Worm (Caenorhabditis elegans): ENCODE data around the gene pqn-73.

Gene pqn-73

DNA sequence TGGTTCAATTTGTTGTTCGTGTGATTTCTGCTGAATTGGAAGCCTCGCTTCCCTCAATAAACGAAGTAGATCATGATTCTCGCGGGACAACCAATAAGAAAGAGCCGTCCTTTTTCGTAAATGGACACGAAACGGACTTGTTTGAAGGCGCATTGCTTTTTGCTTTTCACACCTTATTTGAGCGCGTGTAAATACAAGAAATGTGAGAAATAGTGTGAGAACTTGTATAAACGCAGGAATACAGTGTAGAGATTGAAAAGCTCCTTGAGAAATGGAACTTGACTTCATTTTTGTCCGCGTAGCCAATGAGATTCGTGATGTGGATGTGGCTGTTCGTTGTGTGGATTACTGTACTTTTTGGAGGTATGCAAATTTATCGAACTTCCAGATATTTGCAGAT lies 19.9 kb upstream of the pqn-73 start, which contains the start of gene cht-2:
Gene cht-2 (plus strand): TSS at position 301 of the 400 bp plus-strand sequence.
- TF ChIP-seq ceh-82 (tag; optimal IDR thresholded peaks at IDR 0.05): no peak
- no peak for TF ChIP-seq nhr-19 (GFP tag; conservative IDR thresholded peaks at IDR 0.05)
- TF ChIP-seq zag-1 (tag; optimal IDR thresholded peaks at IDR 0.05): no peak
- no peak for TF ChIP-seq elt-3 (tag; optimal IDR thresholded peaks at IDR 0.05)
- TF ChIP-seq ceh-63 (GFP tag; optimal IDR thresholded peaks at IDR 0.05): no peak
- no peak for TF ChIP-seq sup-37 (GFP tag; optimal IDR thresholded peaks at IDR 0.05)
- TF ChIP-seq mab-9 (GFP tag; IDR thresholded peaks at IDR 0.05): no peak
- TF ChIP-seq ztf-11 (tag; optimal IDR thresholded peaks at IDR 0.05): no peak
- TF ChIP-seq ama-1 (optimal IDR thresholded peaks at IDR 0.05): no peak
- no peak for TF ChIP-seq pqm-1 (tag; optimal IDR thresholded peaks at IDR 0.05)
- no peak for TF ChIP-seq nhr-84 (tag; optimal IDR thresholded peaks at IDR 0.05)
- TF ChIP-seq fkh-4 (tag; optimal IDR thresholded peaks at IDR 0.05; ENCODE audit: borderline replicate concordance): no peak
- no peak for TF ChIP-seq snu-23 (GFP tag; optimal IDR thresholded peaks at IDR 0.05)
- TF ChIP-seq unc-30 (tag; optimal IDR thresholded peaks at IDR 0.05): no peak

- TF ChIP-seq ceh-63 (GFP tag; optimal IDR thresholded peaks at IDR 0.05) (no peak), unc-98 (GFP tag; IDR thresholded peaks at IDR 0.05) (no peak), pqm-1 (tag; optimal IDR thresholded peaks at IDR 0.05) (no peak), lin-14 (GFP tag; optimal IDR thresholded peaks at IDR 0.05) (peak; percentile 47), lin-35 (GFP tag; optimal IDR thresholded peaks at IDR 0.05) (peak in 1 of 2 experiments; percentile 46), nhr-20 (tag; optimal IDR thresholded peaks at IDR 0.05) (peak; percentile 35), swsn-7 (tag; optimal IDR thresholded peaks at IDR 0.05) (peak; percentile 41), pax-3 (tag; optimal IDR thresholded peaks at IDR 0.05) (no peak), unc-130 (tag; optimal IDR thresholded peaks at IDR 0.05) (peak; percentile 75), mep-1 (tag; optimal IDR thresholded peaks at IDR 0.05) (peak; percentile 87), vab-15 (tag; optimal IDR thresholded peaks at IDR 0.05) (no peak), nhr-71 (tag; optimal IDR thresholded peaks at IDR 0.05) (peak; percentile 34), lin-13 (GFP tag; optimal IDR thresholded peaks at IDR 0.05) (no peak), dpl-1 (GFP tag; optimal IDR thresholded peaks at IDR 0.05) (peak in 2 of 3 experiments; percentile 25 to 56), tbx-2 (tag; optimal IDR thresholded peaks at IDR 0.05) (no peak), hlh-17 (GFP tag; optimal IDR thresholded peaks at IDR 0.05; ENCODE audit: borderline replicate concordance) (no peak), dsc-1 (tag; optimal IDR thresholded peaks at IDR 0.05) (no peak), nhr-76 (tag; optimal IDR thresholded peaks at IDR 0.05) (no peak), C16A3.4 (tag; optimal IDR thresholded peaks at IDR 0.05) (peak; percentile 53), ceh-82 (tag; optimal IDR thresholded peaks at IDR 0.05) (peak in 2 of 3 experiments; percentile 27 to 32), ceh-90 (tag; optimal IDR thresholded peaks at IDR 0.05) (no peak), nhr-47 (tag; optimal IDR thresholded peaks at IDR 0.05) (peak; percentile 31), C04F5.9 (tag; optimal IDR thresholded peaks at IDR 0.05) (no peak), lir-3 (tag; optimal IDR thresholded peaks at IDR 0.05; ENCODE audit: poor library complexity) (peak; percentile 23), xbp-1 (tag; optimal IDR thresholded peaks at IDR 0.05) (peak; percentile 34), ceh-8 (GFP tag; optimal IDR thresholded peaks at IDR 0.05) (no peak), skn-1 (tag; optimal IDR thresholded peaks at IDR 0.05) (peak; percentile 6), blmp-1 (tag; optimal IDR thresholded peaks at IDR 0.05) (peak; percentile 63), nhr-90 (tag; optimal IDR thresholded peaks at IDR 0.05; ENCODE audit: poor library complexity) (peak; percentile 3), lsy-2 (tag; optimal IDR thresholded peaks at IDR 0.05) (peak; percentile 65 to 73), ztf-11 (tag; optimal IDR thresholded peaks at IDR 0.05) (no peak), elt-3 (tag; optimal IDR thresholded peaks at IDR 0.05) (peak in 1 of 6 experiments; percentile 10), snu-23 (GFP tag; optimal IDR thresholded peaks at IDR 0.05) (peak; percentile 60), efl-1 (optimal IDR thresholded peaks at IDR 0.05) (peak; percentile 30 to 53), efl-1 (GFP tag; optimal IDR thresholded peaks at IDR 0.05 in 1 of 2) (peak; percentile 38 to 42), nhr-19 (GFP tag; conservative IDR thresholded peaks at IDR 0.05) (peak; percentile 9; the same call in 1 of the 2 replicates), egl-27 (tag; optimal IDR thresholded peaks at IDR 0.05) (no peak), rnt-1 (tag; optimal IDR thresholded peaks at IDR 0.05) (peak; percentile 4), F16B12.6 (tag; optimal IDR thresholded peaks at IDR 0.05) (peak; percentile 83)
Observed at ce11 chrII:8525133-8525736, 15.3 kb upstream of the pqn-73 start, which contains the start of the genes prp-9 and mrps-18B. Gene prp-9, minus strand, starts transcription at chrII:8525396. Gene mrps-18B, plus strand, starts transcription at chrII:8525681.
